Fruit fly (Drosophila melanogaster): Measurements from ENCODE around the gene CG31495.

- no peak for TF ChIP-seq CG8478 (optimal IDR thresholded peaks at IDR 0.05)
- TF ChIP-seq Dll (optimal IDR thresholded peaks at IDR 0.05) = no peak
- TF ChIP-seq psq (optimal IDR thresholded peaks at IDR 0.05) = no peak
- no peak for TF ChIP-seq usp (GFP tag; optimal IDR thresholded peaks at IDR 0.05)
- peak in 1 of 2 experiments; percentile 14 for TF ChIP-seq EcR (GFP tag; optimal IDR thresholded peaks at IDR 0.05)
Measured at dm6 chr3R:13809261-13809660, 30.5 kb downstream of the CG31495 start.

Measured in whole organism.